Worm (Caenorhabditis elegans): ENCODE measurements around the gene hecw-1.

ce11 chrIII:3398485-3398884 is 8.7 kb upstream of the hecw-1 start:
- TF ChIP-seq W03F9.2 (tag; optimal IDR thresholded peaks at IDR 0.05) = peak; percentile 28
- no peak for TF ChIP-seq him-1 (tag; optimal IDR thresholded peaks at IDR 0.05)
- TF ChIP-seq dao-5 (tag; optimal IDR thresholded peaks at IDR 0.05) = no peak
